Worm (Caenorhabditis elegans) whole organism, L4 larva: Measurements from ENCODE around the gene dos-3.

Experiments
- ceh-32 ChIP-seq: sonication (generic microtip); optimal IDR thresholded peaks from 2 replicates; lab custom pipeline; 2016; ENCODE audit warnings: mild to moderate bottlenecking, missing genetic modification characterization, missing compliant biosample characterization; ENCODE audit not compliant: poor library complexity
- hmg-1.1 ChIP-seq: fragments of 200-800 bp; sonication (Bioruptor generic); IDR thresholded peaks from 2 replicates; pipeline ENCODE4 v1.3.6; 2022; ENCODE audit warnings: missing genetic modification reagents, missing genetic modification characterization, missing compliant biosample characterization
- jun-1 ChIP-seq: fragments of 150-350 bp; optimal IDR thresholded peaks from 2 replicates; lab custom pipeline; 2014; ENCODE audit warnings: missing biosample characterization, missing genetic modification reagents, missing genetic modification characterization
- lin-13 ChIP-seq: fragments of 150-350 bp; optimal IDR thresholded peaks from 2 replicates; lab custom pipeline; 2014; ENCODE audit warnings: missing biosample characterization, missing genetic modification reagents, missing genetic modification characterization
- madf-5 ChIP-seq, 2 experiments: fragments of 200-800 bp; sonication (Bioruptor generic); IDR thresholded peaks; 2 replicates each; pipeline ENCODE4 v1.3.6; 2022; ENCODE audit warnings: missing compliant biosample characterization in 2 of 2, missing genetic modification characterization in 2 of 2
- mdl-1 ChIP-seq, 2 experiments: fragments of 150-350 bp in 1 of 2; sonication (generic microtip) in 1 of 2; optimal IDR thresholded peaks; 2 replicates each; lab custom pipeline; 2014 to 2017; ENCODE audit warnings: missing biosample characterization in 2 of 2, missing genetic modification characterization in 2 of 2
- nhr-10 ChIP-seq: fragments of 150-350 bp; optimal IDR thresholded peaks from 2 replicates; lab custom pipeline; 2014; ENCODE audit warnings: missing biosample characterization, missing genetic modification characterization
- skn-1 ChIP-seq: fragments of 150-350 bp; optimal IDR thresholded peaks from 2 replicates; lab custom pipeline; 2014; ENCODE audit warnings: missing biosample characterization, missing genetic modification characterization

- 0 out of 4 replicates have a peak, but pooled peaks of 1 of the 2 experiments have one; percentile 31 for TF ChIP-seq madf-5 (GFP tag; IDR thresholded peaks at IDR 0.05; lab: Robert Waterston, UW)
- no peak for TF ChIP-seq nhr-10 (tag; lab: Kevin White, UChicago)
- TF ChIP-seq jun-1 (tag; lab: Kevin White, UChicago) = no peak
- no peak for TF ChIP-seq skn-1 (tag; lab: Kevin White, UChicago)
- no peak for TF ChIP-seq ceh-32
- 0 out of 2 replicates have a peak, but pooled peaks have one; percentile 13 for TF ChIP-seq hmg-1.1 (GFP tag; lab: Robert Waterston, UW)
- no peak for TF ChIP-seq lin-13 (GFP tag; lab: Kevin White, UChicago)
- no peak for TF ChIP-seq mdl-1 (tag; optimal IDR thresholded peaks at IDR 0.05; lab: Kevin White, UChicago)
Observed at ce11 chrIII:834443-834815, 5.0 kb downstream of the dos-3 start.
